Worm (Caenorhabditis elegans) whole organism, young adult: ENCODE data around the gene ZC204.12.

ENCODE experiments used
- ama-1 ChIP-seq, 3 experiments: fragments of 150-350 bp in 1 of 3; sonication (generic microtip) in 2 of 3; optimal IDR thresholded peaks; 2 replicates each; lab custom pipeline; 2014 to 2018; ENCODE audit warnings: missing biosample characterization in 2 of 3, missing genetic modification characterization in 2 of 3, missing genetic modification reagents in 2 of 3
- ceh-27 ChIP-seq: fragments of 200-800 bp; sonication (Bioruptor generic); optimal IDR thresholded peaks from 2 replicates; lab custom pipeline; 2018; ENCODE audit warnings: mild to moderate bottlenecking, missing genetic modification characterization, moderate library complexity, missing compliant biosample characterization
- dpl-1 ChIP-seq: fragments of 150-350 bp; optimal IDR thresholded peaks from 2 replicates; lab custom pipeline; 2014; ENCODE audit warnings: missing biosample characterization, missing genetic modification reagents, missing genetic modification characterization
- rpc-1 ChIP-seq, 2 experiments: fragments of 150-350 bp in 1 of 2; sonication (generic microtip) in 1 of 2; optimal IDR thresholded peaks; 2 replicates each; lab custom pipeline; 2014 to 2018; ENCODE audit warnings: missing biosample characterization in 1 of 2, missing genetic modification characterization in 1 of 2, missing genetic modification reagents in 1 of 2, missing genotype in 1 of 2
- unc-62 ChIP-seq: fragments of 150-350 bp; optimal IDR thresholded peaks from 2 replicates; lab custom pipeline; 2014; ENCODE audit warnings: missing biosample characterization, missing genetic modification reagents, missing genetic modification characterization

DNA sequence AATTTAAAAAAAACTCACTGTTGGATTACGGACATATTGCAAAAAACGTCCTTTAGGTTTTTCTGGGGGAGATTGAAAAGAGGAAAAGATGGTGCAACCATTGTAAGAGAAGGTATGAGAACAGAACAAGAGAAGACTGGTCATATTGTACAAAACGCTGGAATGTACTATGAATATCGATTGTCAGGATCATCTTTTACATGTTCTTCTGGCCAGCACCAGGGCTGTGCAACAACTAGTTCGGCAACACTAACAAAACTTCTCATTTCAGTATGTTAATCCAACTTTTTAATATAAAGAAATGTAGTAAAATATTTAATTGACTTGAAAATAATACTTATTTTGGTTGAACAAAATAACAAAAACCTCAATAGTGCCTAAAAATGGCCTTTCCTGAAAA, 46.3 kb upstream of the ZC204.12 start, which contains the start of gene fbxb-47:
- TF ChIP-seq ceh-27 (GFP tag; lab: Kevin White, UChicago) (no peak), rpc-1 (optimal IDR thresholded peaks at IDR 0.05; lab: Kevin White, UChicago) (no peak), rpc-1 (tag; optimal IDR thresholded peaks at IDR 0.05; lab: Kevin White, UChicago) (no peak), unc-62 (no peak), dpl-1 (GFP tag; lab: Kevin White, UChicago) (no peak), ama-1 (optimal IDR thresholded peaks at IDR 0.05; lab: Kevin White, UChicago) (no peak), ama-1 (GFP tag; optimal IDR thresholded peaks at IDR 0.05; lab: Kevin White, UChicago) (no peak)
